Worm (Caenorhabditis elegans): ENCODE measurements around the gene rbc-1.

DNA sequence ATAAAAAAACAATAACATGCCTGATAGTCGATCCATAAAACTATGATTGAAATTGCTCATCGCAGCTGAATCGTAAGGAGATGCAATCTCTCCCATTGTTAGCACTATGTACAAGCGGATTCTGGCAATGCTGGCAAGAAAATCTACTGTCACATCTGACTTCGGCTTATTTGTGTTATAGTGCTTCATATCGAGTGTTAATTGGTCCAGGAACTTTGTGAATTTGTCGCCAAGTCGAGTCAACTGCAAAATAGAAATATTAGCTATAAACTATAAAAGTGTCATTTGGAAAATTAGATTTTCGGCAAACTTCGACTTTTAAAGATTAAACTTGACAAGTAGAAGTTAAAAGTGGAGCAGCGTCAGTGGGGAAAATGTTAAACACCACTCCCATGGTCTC is 26.8 kb upstream of the rbc-1 start:
- TF ChIP-seq ekl-4 (GFP tag; IDR thresholded peaks at IDR 0.05), result no peak
- no peak for TF ChIP-seq nfya-1 (tag; optimal IDR thresholded peaks at IDR 0.05; ENCODE audit: borderline replicate concordance, insufficient read depth)
- TF ChIP-seq F22D6.2 (tag; optimal IDR thresholded peaks at IDR 0.05), result no peak
- no peak for TF ChIP-seq nhr-120 (GFP tag; IDR thresholded peaks at IDR 0.05)
- no peak for TF ChIP-seq rpc-1 (optimal IDR thresholded peaks at IDR 0.05)
- TF ChIP-seq rpc-1 (tag; optimal IDR thresholded peaks at IDR 0.05), result no peak
- TF ChIP-seq ztf-3 (GFP tag; optimal IDR thresholded peaks at IDR 0.05), result no peak
- no peak for TF ChIP-seq B0261.1 (tag; optimal IDR thresholded peaks at IDR 0.05)
- no peak for TF ChIP-seq gei-17 (GFP tag; optimal IDR thresholded peaks at IDR 0.05)
- no peak for TF ChIP-seq let-607 (tag; optimal IDR thresholded peaks at IDR 0.05)
- TF ChIP-seq ztf-26 (tag; optimal IDR thresholded peaks at IDR 0.05), result no peak
- no peak for TF ChIP-seq Y56A3A.18 (GFP tag; IDR thresholded peaks at IDR 0.05)

All from whole organism, young adult.